Fruit fly (Drosophila melanogaster): ENCODE results near the gene CG33688.

CG33688 gene

dm6 chr3L:16165356-16166168, 33.5 kb upstream of the CG33688 start:
- TF ChIP-seq Clk (GFP tag; optimal IDR thresholded peaks at IDR 0.05) = no peak
- TF ChIP-seq Crg-1 (GFP tag; optimal IDR thresholded peaks at IDR 0.05) = no peak
- no peak for TF ChIP-seq toe (GFP tag; optimal IDR thresholded peaks at IDR 0.05)
- no peak for TF ChIP-seq CG11617 (GFP tag; optimal IDR thresholded peaks at IDR 0.05)
- TF ChIP-seq cic (GFP tag; optimal IDR thresholded peaks at IDR 0.05) = no peak
- TF ChIP-seq ovo (GFP tag; optimal IDR thresholded peaks at IDR 0.05) = no peak
- TF ChIP-seq tj (GFP tag; optimal IDR thresholded peaks at IDR 0.05) = peak; percentile 17
- TF ChIP-seq CG1620 (GFP tag; optimal IDR thresholded peaks at IDR 0.05) = no peak
- no peak for TF ChIP-seq Hr96 (GFP tag; optimal IDR thresholded peaks at IDR 0.05)
- no peak for TF ChIP-seq pad (GFP tag; optimal IDR thresholded peaks at IDR 0.05)
- peak; percentile 84 for TF ChIP-seq kay (GFP tag; ENCODE audit: borderline replicate concordance)
- TF ChIP-seq bab1 (GFP tag; optimal IDR thresholded peaks at IDR 0.05) = peak; percentile 8
- TF ChIP-seq CG14711 (tag; optimal IDR thresholded peaks at IDR 0.05) = peak; percentile 0
- no peak for TF ChIP-seq Mnt (GFP tag; optimal IDR thresholded peaks at IDR 0.05)
- no peak for TF ChIP-seq CG7045 (GFP tag; optimal IDR thresholded peaks at IDR 0.05)
- no peak for TF ChIP-seq CG5204 (GFP tag; optimal IDR thresholded peaks at IDR 0.05)
- TF ChIP-seq CG7101 (tag; optimal IDR thresholded peaks at IDR 0.05) = no peak
- TF ChIP-seq CG33017 (tag; optimal IDR thresholded peaks at IDR 0.05) = no peak
- peak; percentile 27 for TF ChIP-seq CG12768 (GFP tag; optimal IDR thresholded peaks at IDR 0.05)
- TF ChIP-seq cnc (optimal IDR thresholded peaks at IDR 0.05) = no peak

dm6 chr3L:16166217-16166997, 32.6 kb upstream of the CG33688 start:
- TF ChIP-seq cnc (optimal IDR thresholded peaks at IDR 0.05) (no peak), pad (GFP tag; optimal IDR thresholded peaks at IDR 0.05) (no peak), Clk (GFP tag; optimal IDR thresholded peaks at IDR 0.05) (no peak), CG14711 (tag; optimal IDR thresholded peaks at IDR 0.05) (no peak), CG12768 (GFP tag; optimal IDR thresholded peaks at IDR 0.05) (no peak), bab1 (GFP tag; optimal IDR thresholded peaks at IDR 0.05) (no peak), CG11617 (GFP tag; optimal IDR thresholded peaks at IDR 0.05) (no peak), CG1620 (GFP tag; optimal IDR thresholded peaks at IDR 0.05) (no peak), tj (GFP tag; optimal IDR thresholded peaks at IDR 0.05) (peak; percentile 65), ovo (GFP tag; optimal IDR thresholded peaks at IDR 0.05) (no peak), Hr96 (GFP tag; optimal IDR thresholded peaks at IDR 0.05) (peak; percentile 17), cic (GFP tag; optimal IDR thresholded peaks at IDR 0.05) (no peak), CG5204 (GFP tag; optimal IDR thresholded peaks at IDR 0.05) (no peak), Mnt (GFP tag; optimal IDR thresholded peaks at IDR 0.05) (no peak)

DNA sequence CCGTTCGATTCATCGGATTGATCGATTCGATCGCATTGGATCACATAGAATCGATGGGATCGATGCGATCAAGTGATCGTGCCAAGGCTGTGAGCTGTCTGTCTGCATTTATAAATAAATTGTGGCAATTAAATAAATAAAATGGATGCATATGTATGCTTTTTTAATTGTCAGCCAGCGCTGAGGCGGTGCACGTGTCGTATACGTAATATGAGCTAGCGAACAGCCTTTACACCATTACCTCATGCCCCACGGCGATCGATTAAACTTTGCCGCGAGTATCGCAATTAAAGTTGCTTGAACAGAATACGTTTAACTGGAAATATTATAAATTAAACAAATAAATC, 32.0 kb upstream of the CG33688 start:
- no peak for TF ChIP-seq cnc (optimal IDR thresholded peaks at IDR 0.05)
- peak; percentile 52 for TF ChIP-seq kay (GFP tag; ENCODE audit: borderline replicate concordance)
- no peak for TF ChIP-seq toe (GFP tag; optimal IDR thresholded peaks at IDR 0.05)
- no peak for TF ChIP-seq tj (GFP tag; optimal IDR thresholded peaks at IDR 0.05)
- no peak for TF ChIP-seq ovo (GFP tag; optimal IDR thresholded peaks at IDR 0.05)
- no peak for TF ChIP-seq cic (GFP tag; optimal IDR thresholded peaks at IDR 0.05)
- TF ChIP-seq bab1 (GFP tag; optimal IDR thresholded peaks at IDR 0.05) = no peak
- no peak for TF ChIP-seq Clk (GFP tag; optimal IDR thresholded peaks at IDR 0.05)
- no peak for TF ChIP-seq CG1620 (GFP tag; optimal IDR thresholded peaks at IDR 0.05)
- TF ChIP-seq CG33017 (tag; optimal IDR thresholded peaks at IDR 0.05) = no peak
- TF ChIP-seq Crg-1 (GFP tag; optimal IDR thresholded peaks at IDR 0.05) = no peak
- TF ChIP-seq CG5204 (GFP tag; optimal IDR thresholded peaks at IDR 0.05) = peak; percentile 11
- no peak for TF ChIP-seq CG7045 (GFP tag; optimal IDR thresholded peaks at IDR 0.05)
- no peak for TF ChIP-seq pad (GFP tag; optimal IDR thresholded peaks at IDR 0.05)

- TF ChIP-seq cic (GFP tag; optimal IDR thresholded peaks at IDR 0.05) (no peak), Clk (GFP tag; optimal IDR thresholded peaks at IDR 0.05) (no peak), CG33017 (tag; optimal IDR thresholded peaks at IDR 0.05) (no peak), cnc (optimal IDR thresholded peaks at IDR 0.05) (no peak)
These were observed 31.2 kb upstream of the CG33688 start for dm6 chr3L:16167723-16168386.

dm6 chr3L:16168503-16169189, 30.4 kb upstream of the CG33688 start:
- TF ChIP-seq CG7045 (GFP tag; optimal IDR thresholded peaks at IDR 0.05) (no peak), Mnt (GFP tag; optimal IDR thresholded peaks at IDR 0.05) (no peak), Hr96 (GFP tag; optimal IDR thresholded peaks at IDR 0.05) (no peak), cic (GFP tag; optimal IDR thresholded peaks at IDR 0.05) (no peak), CG7101 (tag; optimal IDR thresholded peaks at IDR 0.05) (no peak)

Data from whole organism, adult.